Worm (Caenorhabditis elegans) whole organism, young adult: ENCODE results near the gene phyh-1.

Experiments used
- B0019.2 ChIP-seq: fragments of 200-800 bp; sonication (Bioruptor generic); conservative IDR thresholded peaks from 2 replicates; pipeline ENCODE4 v1.3.6; 2022; ENCODE audit warnings: missing genetic modification reagents, missing genetic modification characterization, missing compliant biosample characterization
- B0336.3 ChIP-seq: fragments of 200-800 bp; sonication (Bioruptor generic); IDR thresholded peaks from 2 replicates; pipeline ENCODE4 v1.3.6; 2022; ENCODE audit warnings: missing genetic modification characterization, missing compliant biosample characterization
- C06A6.2 ChIP-seq: fragments of 200-800 bp; sonication (Bioruptor generic); conservative IDR thresholded peaks from 2 replicates; pipeline ENCODE4 v1.3.6; 2022; ENCODE audit warnings: missing genetic modification characterization, missing compliant biosample characterization
- C17E4.6 ChIP-seq: fragments of 200-800 bp; sonication (Bioruptor generic); IDR thresholded peaks from 2 replicates; pipeline ENCODE4 v1.3.6; 2022; ENCODE audit warnings: missing genetic modification reagents, missing genetic modification characterization, missing compliant biosample characterization
- D2030.7 ChIP-seq: fragments of 200-800 bp; sonication (Bioruptor generic); IDR thresholded peaks from 2 replicates; pipeline ENCODE4 v1.3.6; 2022; ENCODE audit warnings: missing genetic modification reagents, missing genetic modification characterization, missing compliant biosample characterization
- F33H1.4 ChIP-seq: fragments of 200-800 bp; sonication (Bioruptor generic); IDR thresholded peaks from 2 replicates; pipeline ENCODE4 v1.3.6; 2022; ENCODE audit warnings: missing genetic modification reagents, missing genetic modification characterization, missing compliant biosample characterization
- F49E8.2 ChIP-seq: sonication (generic microtip); optimal IDR thresholded peaks from 3 replicates; lab custom pipeline; 2017; ENCODE audit warnings: missing genetic modification characterization, mild to moderate bottlenecking, missing compliant biosample characterization, antibody characterized with exemption, moderate library complexity; ENCODE audit not compliant: insufficient read depth
- F57C9.4 ChIP-seq: sonication (generic microtip); optimal IDR thresholded peaks from 2 replicates; lab custom pipeline; 2017; ENCODE audit warnings: mild to moderate bottlenecking, missing genetic modification characterization, missing compliant biosample characterization
- Y53F4B.3 ChIP-seq: fragments of 200-800 bp; sonication (Bioruptor generic); IDR thresholded peaks from 2 replicates; pipeline ENCODE4 v1.3.6; 2022; ENCODE audit warnings: missing genetic modification reagents, missing genetic modification characterization, missing compliant biosample characterization
- Y56A3A.18 ChIP-seq: fragments of 200-800 bp; sonication (Bioruptor generic); IDR thresholded peaks from 2 replicates; pipeline ENCODE4 v1.3.6; 2022; ENCODE audit warnings: missing genetic modification reagents, missing genetic modification characterization, missing compliant biosample characterization
- Y67H2A.10 ChIP-seq: fragments of 200-800 bp; sonication (Bioruptor generic); conservative IDR thresholded peaks from 2 replicates; pipeline ENCODE4 v1.3.6; 2022; ENCODE audit warnings: missing genetic modification reagents, missing genetic modification characterization, missing compliant biosample characterization
- Y95B8A.8 ChIP-seq: fragments of 200-800 bp; sonication (Bioruptor generic); IDR thresholded peaks from 2 replicates; pipeline ENCODE4 v1.3.6; 2022; ENCODE audit warnings: missing genetic modification reagents, missing genetic modification characterization, missing compliant biosample characterization
- aptf-2 ChIP-seq: fragments of 200-800 bp; sonication (Bioruptor generic); conservative IDR thresholded peaks from 2 replicates; pipeline ENCODE4 v1.3.6; 2022; ENCODE audit warnings: missing genetic modification reagents, missing genetic modification characterization, missing compliant biosample characterization
- athp-1 ChIP-seq: sonication (generic microtip); optimal IDR thresholded peaks from 2 replicates; lab custom pipeline; 2017; ENCODE audit warnings: mild to moderate bottlenecking, missing genetic modification characterization, missing compliant biosample characterization
- cebp-1 ChIP-seq, 2 experiments: fragments of 200-800 bp in 1 of 2; sonication (Bioruptor generic) in 1 of 2; sonication (generic microtip) in 1 of 2; IDR thresholded peaks in 1 of 2; optimal IDR thresholded peaks in 1 of 2; 2 replicates each; pipeline versions ENCODE4 v1.3.6 to Lab custom; 2017 to 2022; ENCODE audit warnings: missing compliant biosample characterization in 2 of 2, missing genetic modification characterization in 2 of 2, mild to moderate bottlenecking in 1 of 2, missing genetic modification reagents in 1 of 2, moderate library complexity in 1 of 2
- ceh-100 ChIP-seq: fragments of 200-800 bp; sonication (Bioruptor generic); IDR thresholded peaks from 2 replicates; pipeline ENCODE4 v1.3.6; 2022; ENCODE audit warnings: missing genetic modification reagents, missing genetic modification characterization, missing compliant biosample characterization
- dox-1 ChIP-seq: fragments of 200-800 bp; sonication (Bioruptor generic); IDR thresholded peaks from 2 replicates; pipeline ENCODE4 v1.3.6; 2022; ENCODE audit warnings: missing genetic modification reagents, missing genetic modification characterization, missing compliant biosample characterization
- efl-1 ChIP-seq: fragments of 150-350 bp; optimal IDR thresholded peaks from 2 replicates; lab custom pipeline; 2014; ENCODE audit warnings: missing biosample characterization, missing genetic modification reagents, missing genetic modification characterization
- ekl-4 ChIP-seq: fragments of 200-800 bp; sonication (Bioruptor generic); IDR thresholded peaks from 2 replicates; pipeline ENCODE4 v1.3.6; 2022; ENCODE audit warnings: missing genetic modification reagents, missing genetic modification characterization, missing compliant biosample characterization
- ets-4 ChIP-seq: fragments of 200-800 bp; sonication (Bioruptor generic); optimal IDR thresholded peaks from 2 replicates; lab custom pipeline; 2018; ENCODE audit warnings: mild to moderate bottlenecking, missing genetic modification characterization, missing compliant biosample characterization
- hmg-1.2 ChIP-seq: fragments of 200-800 bp; sonication (Bioruptor generic); IDR thresholded peaks from 2 replicates; pipeline ENCODE4 v1.3.6; 2022; ENCODE audit warnings: missing genetic modification reagents, missing genetic modification characterization, missing compliant biosample characterization
- hsf-1 ChIP-seq: fragments of 200-800 bp; sonication (Bioruptor generic); IDR thresholded peaks from 2 replicates; pipeline ENCODE4 v1.3.6; 2022; ENCODE audit warnings: missing genetic modification reagents, missing genetic modification characterization, missing compliant biosample characterization
- lag-1 ChIP-seq: fragments of 200-800 bp; sonication (Bioruptor generic); IDR thresholded peaks from 2 replicates; pipeline ENCODE4 v1.3.6; 2022; ENCODE audit warnings: missing genetic modification reagents, missing genetic modification characterization, missing compliant biosample characterization
- let-526 ChIP-seq: fragments of 200-800 bp; sonication (Bioruptor generic); IDR thresholded peaks from 2 replicates; pipeline ENCODE4 v1.3.6; 2022; ENCODE audit warnings: missing genetic modification reagents, missing genetic modification characterization, missing compliant biosample characterization
- lin-35 ChIP-seq, 3 experiments: fragments of 150-350 bp in 2 of 3; sonication (generic microtip) in 1 of 3; optimal IDR thresholded peaks; 2 replicates each; lab custom pipeline; 2014 to 2018; ENCODE audit warnings: missing biosample characterization in 3 of 3, missing genetic modification characterization in 3 of 3, missing genetic modification reagents in 3 of 3
- lin-40 ChIP-seq: sonication (generic microtip); optimal IDR thresholded peaks from 2 replicates; lab custom pipeline; 2016; ENCODE audit warnings: missing genetic modification characterization, mild to moderate bottlenecking, missing compliant biosample characterization, missing genotype, missing genetic modification reagents
- lin-54 ChIP-seq: fragments of 200-800 bp; sonication (Bioruptor generic); optimal IDR thresholded peaks from 2 replicates; lab custom pipeline; 2018; ENCODE audit warnings: mild to moderate bottlenecking, missing genetic modification characterization, missing compliant biosample characterization
- madf-3 ChIP-seq: fragments of 200-800 bp; sonication (Bioruptor generic); IDR thresholded peaks from 2 replicates; pipeline ENCODE4 v1.3.6; 2022; ENCODE audit warnings: missing genetic modification reagents, missing genetic modification characterization, missing compliant biosample characterization
- madf-6 ChIP-seq: fragments of 200-800 bp; sonication (Bioruptor generic); IDR thresholded peaks from 2 replicates; pipeline ENCODE4 v1.3.6; 2022; ENCODE audit warnings: missing genetic modification reagents, missing genetic modification characterization, missing compliant biosample characterization
- mcd-1 ChIP-seq: fragments of 200-800 bp; sonication (Bioruptor generic); IDR thresholded peaks from 2 replicates; pipeline ENCODE4 v1.3.6; 2022; ENCODE audit warnings: missing genetic modification reagents, missing genetic modification characterization, missing compliant biosample characterization
- nfya-1 ChIP-seq: sonication (generic microtip); optimal IDR thresholded peaks from 2 replicates; lab custom pipeline; 2017; ENCODE audit warnings: antibody characterized with exemption, missing compliant biosample characterization, missing genetic modification characterization, borderline replicate concordance; ENCODE audit not compliant: insufficient read depth
- nfyb-1 ChIP-seq: fragments of 200-800 bp; sonication (Bioruptor generic); IDR thresholded peaks from 2 replicates; pipeline ENCODE4 v1.3.6; 2022; ENCODE audit warnings: missing genetic modification reagents, missing genetic modification characterization, missing compliant biosample characterization
- repo-1 ChIP-seq: sonication (generic microtip); optimal IDR thresholded peaks from 2 replicates; lab custom pipeline; 2017; ENCODE audit warnings: mild to moderate bottlenecking, missing genetic modification characterization, missing compliant biosample characterization
- snpc-3.4 ChIP-seq: sonication (generic microtip); optimal IDR thresholded peaks from 2 replicates; lab custom pipeline; 2017; ENCODE audit warnings: missing genetic modification characterization, mild to moderate bottlenecking, missing compliant biosample characterization, antibody characterized with exemption, moderate library complexity, missing genotype, missing genetic modification reagents
- snpc-4 ChIP-seq, 5 experiments: fragments of 150-350 bp in 1 of 5; sonication (generic microtip) in 4 of 5; optimal IDR thresholded peaks; 2 replicates each; lab custom pipeline; 2014 to 2018; ENCODE audit warnings: missing genetic modification characterization in 5 of 5, missing biosample characterization in 3 of 5, antibody characterized with exemption in 2 of 5, mild to moderate bottlenecking in 2 of 5, missing compliant biosample characterization in 2 of 5, missing genotype in 2 of 5, moderate library complexity in 2 of 5, missing genetic modification reagents in 1 of 5
- tbp1 ChIP-seq: fragments of 200-800 bp; sonication (Bioruptor generic); optimal IDR thresholded peaks from 2 replicates; lab custom pipeline; 2018; ENCODE audit warnings: mild to moderate bottlenecking, missing genetic modification characterization, missing compliant biosample characterization
- tlf-1 ChIP-seq: fragments of 200-800 bp; sonication (Bioruptor generic); optimal IDR thresholded peaks from 2 replicates; lab custom pipeline; 2018; ENCODE audit warnings: mild to moderate bottlenecking, missing genetic modification characterization, missing compliant biosample characterization
- xnd-1 ChIP-seq: sonication (generic microtip); optimal IDR thresholded peaks from 2 replicates; lab custom pipeline; 2016; ENCODE audit warnings: missing genotype, missing genetic modification reagents, missing genetic modification characterization, missing compliant biosample characterization
- ztf-22 ChIP-seq: fragments of 200-800 bp; sonication (Bioruptor generic); optimal IDR thresholded peaks from 2 replicates; lab custom pipeline; 2018; ENCODE audit warnings: mild to moderate bottlenecking, missing genetic modification characterization, moderate library complexity, missing compliant biosample characterization
- ztf-25 ChIP-seq: fragments of 200-800 bp; sonication (Bioruptor generic); IDR thresholded peaks from 2 replicates; pipeline ENCODE4 v1.3.6; 2022; ENCODE audit warnings: missing genetic modification reagents, missing genetic modification characterization, missing compliant biosample characterization

Gene phyh-1

ce11 chrIV:17276705-17277458 lies 17.7 kb upstream of the phyh-1 start, which contains the start of gene clec-196:
clec-196 (plus strand) TSS chrIV:17276956.
- no peak for TF ChIP-seq ztf-25 (GFP tag; lab: Robert Waterston, UW)
- no peak for TF ChIP-seq repo-1
- TF ChIP-seq madf-3 (GFP tag; lab: Robert Waterston, UW), result 0 out of 2 replicates have a peak, but pooled peaks have one; percentile 22
- no peak for TF ChIP-seq snpc-4 (GFP tag; optimal IDR thresholded peaks at IDR 0.05; lab: Kevin White, UChicago)
- peak in 1 of 4 experiments; percentile 11 for TF ChIP-seq snpc-4 (tag; optimal IDR thresholded peaks at IDR 0.05; lab: Kevin White, UChicago)
- TF ChIP-seq cebp-1 (GFP tag; IDR thresholded peaks at IDR 0.05; lab: Robert Waterston, UW), result no peak
- peak; percentile 14 for TF ChIP-seq cebp-1 (tag; optimal IDR thresholded peaks at IDR 0.05; lab: Kevin White, UChicago)
- TF ChIP-seq ekl-4 (GFP tag; lab: Robert Waterston, UW), result 0 out of 2 replicates have a peak, but pooled peaks have one; percentile 7
- TF ChIP-seq madf-6, result 0 out of 2 replicates have a peak, but pooled peaks have one; percentile 11
- TF ChIP-seq lin-54, result peak; percentile 39

ce11 chrIV:17275281-17275680 lies 16.1 kb upstream of the phyh-1 start, which contains the start of gene lhfp-4:
lhfp-4 (plus strand) TSS chrIV:17275581.
- TF ChIP-seq B0336.3 (GFP tag; lab: Robert Waterston, UW), result no peak
- TF ChIP-seq ztf-22 (GFP tag; lab: Kevin White, UChicago), result no peak
- no peak for TF ChIP-seq Y56A3A.18
- no peak for TF ChIP-seq nfya-1 (tag; lab: Kevin White, UChicago)

ce11 chrIV:17273602-17274110 lies 14.4 kb upstream of the phyh-1 start, which contains the start of gene gln-5:
gln-5 (minus strand) TSS chrIV:17273652.
- TF ChIP-seq ceh-100 (GFP tag; lab: Robert Waterston, UW) (peak; percentile 51; the same call in 1 of the 2 replicates), Y53F4B.3 (GFP tag; lab: Robert Waterston, UW) (no peak), aptf-2 (GFP tag; lab: Robert Waterston, UW) (no peak), athp-1 (peak; percentile 16), Y95B8A.8 (0 out of 2 replicates have a peak, but pooled peaks have one; percentile 66), C17E4.6 (peak; percentile 87), tlf-1 (GFP tag; lab: Kevin White, UChicago) (peak; percentile 90), B0019.2 (GFP tag; lab: Robert Waterston, UW) (peak; percentile 66), mcd-1 (GFP tag; lab: Robert Waterston, UW) (peak; percentile 37; the same call in 1 of the 2 replicates), dox-1 (GFP tag; lab: Robert Waterston, UW) (peak; percentile 81), madf-6 (peak; percentile 98), hsf-1 (GFP tag; lab: Robert Waterston, UW) (peak; percentile 95), F33H1.4 (peak; percentile 74), snpc-4 (GFP tag; optimal IDR thresholded peaks at IDR 0.05; lab: Kevin White, UChicago) (peak; percentile 35), snpc-4 (tag; optimal IDR thresholded peaks at IDR 0.05; lab: Kevin White, UChicago) (peak in 3 of 4 experiments; percentile 16 to 76 (median 71)), xnd-1 (tag; lab: Kevin White, UChicago) (peak; percentile 93), D2030.7 (GFP tag; lab: Robert Waterston, UW) (peak; percentile 97), efl-1 (peak; percentile 97), nfyb-1 (GFP tag; lab: Robert Waterston, UW) (peak; percentile 27; the same call in 1 of the 2 replicates), tbp1 (GFP tag; lab: Kevin White, UChicago) (peak; percentile 42), snpc-3.4 (tag; lab: Kevin White, UChicago) (peak; percentile 82), ets-4 (GFP tag; lab: Kevin White, UChicago) (no peak), Y67H2A.10 (GFP tag; lab: Robert Waterston, UW) (no peak), hmg-1.2 (GFP tag; lab: Robert Waterston, UW) (peak; percentile 52; the same call in 1 of the 2 replicates), lag-1 (GFP tag; lab: Robert Waterston, UW) (no peak), C06A6.2 (GFP tag; lab: Robert Waterston, UW) (no peak), F49E8.2 (tag; lab: Kevin White, UChicago) (peak; percentile 48), lin-40 (tag; lab: Kevin White, UChicago) (no peak), lin-35 (GFP tag; optimal IDR thresholded peaks at IDR 0.05; lab: Kevin White, UChicago) (peak in 1 of 3 experiments; percentile 7), let-526 (no peak), F57C9.4 (no peak)
